Fruit fly (Drosophila melanogaster): ENCODE measurements around the gene Ugt307A1.

Gene Ugt307A1

DNA sequence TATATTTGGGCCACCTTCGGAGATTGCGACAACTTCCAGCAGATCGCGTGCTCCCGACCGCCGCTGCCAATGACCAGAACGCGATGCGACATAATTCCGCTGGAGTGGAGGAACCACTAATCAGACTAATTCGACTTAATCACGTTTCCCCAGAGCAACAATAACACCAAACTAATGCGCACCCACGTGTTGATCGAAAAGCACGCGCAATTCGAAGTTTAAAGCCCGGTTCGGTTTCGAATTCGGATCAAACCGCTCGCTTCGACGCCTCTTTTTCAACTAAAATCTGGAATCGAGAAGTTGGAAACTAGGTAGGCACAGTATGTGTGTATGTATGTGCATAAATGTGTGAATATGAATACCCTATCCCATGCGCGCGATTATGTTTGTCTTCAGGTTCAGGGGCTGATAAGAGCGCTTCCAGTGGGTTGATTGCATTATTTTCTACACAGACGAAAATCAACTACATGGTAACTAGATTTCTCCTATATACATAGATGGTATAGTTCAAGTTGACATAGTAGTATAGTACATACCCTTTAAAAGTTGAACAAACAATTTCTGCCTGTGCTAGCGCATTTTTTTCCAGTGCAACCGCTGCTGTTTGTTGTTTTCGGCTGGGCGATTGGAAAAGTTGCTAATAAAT lies 44.0 kb upstream of the Ugt307A1 start, which contains the start of gene Gart (continued):
- TF ChIP-seq crc (GFP tag; optimal IDR thresholded peaks at IDR 0.05) = peak; percentile 46
- no peak for TF ChIP-seq CG18764 (GFP tag; optimal IDR thresholded peaks at IDR 0.05)
- TF ChIP-seq CG6791 (GFP tag; IDR thresholded peaks at IDR 0.05; ENCODE audit: partially characterized antibody) = no peak
- TF ChIP-seq CG13894 (tag; optimal IDR thresholded peaks at IDR 0.05) = no peak
- peak; percentile 62 for TF ChIP-seq tin (GFP tag; optimal IDR thresholded peaks at IDR 0.05)
- no peak for TF ChIP-seq fru (optimal IDR thresholded peaks at IDR 0.05)
- no peak for TF ChIP-seq CG4730 (GFP tag; IDR thresholded peaks at IDR 0.05)
- TF ChIP-seq Hey (tag; optimal IDR thresholded peaks at IDR 0.05) = no peak
- no peak for TF ChIP-seq fd102C (GFP tag; optimal IDR thresholded peaks at IDR 0.05)
- TF ChIP-seq hbn (GFP tag; IDR thresholded peaks at IDR 0.05; ENCODE audit: partially characterized antibody) = no peak
- peak; percentile 61; the same call in 1 of the 3 replicates for TF ChIP-seq Optix (GFP tag; IDR thresholded peaks at IDR 0.05)
- peak; percentile 74 for TF ChIP-seq Ptx1 (GFP tag; IDR thresholded peaks at IDR 0.05)
- peak; percentile 27 for TF ChIP-seq Max (GFP tag; optimal IDR thresholded peaks at IDR 0.05)
- TF ChIP-seq CG10366 (GFP tag; IDR thresholded peaks at IDR 0.05) = peak; percentile 62; the same call in 1 of the 2 replicates
- no peak for TF ChIP-seq CG4360 (GFP tag; IDR thresholded peaks at IDR 0.05)
- peak; percentile 18 for TF ChIP-seq ftz-f1 (GFP tag; optimal IDR thresholded peaks at IDR 0.05)
- TF ChIP-seq CG10959 (GFP tag; IDR thresholded peaks at IDR 0.05) = no peak; the same call in 1 of the 2 replicates
- no peak for TF ChIP-seq Dip2 (GFP tag; IDR thresholded peaks at IDR 0.05)
- no peak for TF ChIP-seq cas (GFP tag; IDR thresholded peaks at IDR 0.05)
- TF ChIP-seq psq (GFP tag; optimal IDR thresholded peaks at IDR 0.05) = no peak
- peak; percentile 24 for TF ChIP-seq dmrt11E (tag; optimal IDR thresholded peaks at IDR 0.05)
- peak; percentile 59 for TF ChIP-seq CrebB (tag; optimal IDR thresholded peaks at IDR 0.05)
- TF ChIP-seq CG1603 (tag; optimal IDR thresholded peaks at IDR 0.05) = peak; percentile 80
- no peak for TF ChIP-seq Jarid2 (GFP tag; optimal IDR thresholded peaks at IDR 0.05)
- TF ChIP-seq sug (tag; optimal IDR thresholded peaks at IDR 0.05) = peak; percentile 89
- peak; percentile 71; the same call in 1 of the 2 replicates for TF ChIP-seq vvl (GFP tag; IDR thresholded peaks at IDR 0.05)
- no peak for TF ChIP-seq CG6854 (GFP tag; optimal IDR thresholded peaks at IDR 0.05)
- TF ChIP-seq stwl (tag; optimal IDR thresholded peaks at IDR 0.05) = no peak
- peak; percentile 39 for TF ChIP-seq HHEX (GFP tag; optimal IDR thresholded peaks at IDR 0.05)
- peak; percentile 57 for TF ChIP-seq MBD-R2 (GFP tag; IDR thresholded peaks at IDR 0.05)
- peak; percentile 18 for TF ChIP-seq gro (GFP tag; optimal IDR thresholded peaks at IDR 0.05)
- peak; percentile 20 for TF ChIP-seq CG15479 (GFP tag; optimal IDR thresholded peaks at IDR 0.05)
- TF ChIP-seq bowl (GFP tag; IDR thresholded peaks at IDR 0.05) = no peak
- peak; percentile 68 for TF ChIP-seq her (GFP tag; optimal IDR thresholded peaks at IDR 0.05)
- TF ChIP-seq Myb (GFP tag; optimal IDR thresholded peaks at IDR 0.05) = peak; percentile 53
- TF ChIP-seq fu2 (GFP tag; optimal IDR thresholded peaks at IDR 0.05) = peak; percentile 61
- TF ChIP-seq Rfx (GFP tag; IDR thresholded peaks at IDR 0.05) = peak; percentile 84
- no peak for TF ChIP-seq en (GFP tag; optimal IDR thresholded peaks at IDR 0.05)
- peak; percentile 19 for TF ChIP-seq CG6765 (GFP tag; optimal IDR thresholded peaks at IDR 0.05)
- no peak for TF ChIP-seq sima (GFP tag; optimal IDR thresholded peaks at IDR 0.05)
- TF ChIP-seq CG30020 (tag; optimal IDR thresholded peaks at IDR 0.05) = no peak
- TF ChIP-seq CG7963 (GFP tag; IDR thresholded peaks at IDR 0.05; ENCODE audit: partially characterized antibody) = no peak
- TF ChIP-seq CG17802 (tag; optimal IDR thresholded peaks at IDR 0.05) = no peak
- no peak for TF ChIP-seq Gsc (GFP tag; IDR thresholded peaks at IDR 0.05)
- peak; percentile 32 for TF ChIP-seq exex (tag; optimal IDR thresholded peaks at IDR 0.05)
- TF ChIP-seq twi (tag; optimal IDR thresholded peaks at IDR 0.05) = peak; percentile 30
- TF ChIP-seq Ravus (GFP tag; IDR thresholded peaks at IDR 0.05) = no peak; the same call in 1 of the 2 replicates
- TF ChIP-seq TFAM (GFP tag; optimal IDR thresholded peaks at IDR 0.05) = no peak
- TF ChIP-seq Opbp (GFP tag; IDR thresholded peaks at IDR 0.05; ENCODE audit: partially characterized antibody) = no peak
- TF ChIP-seq Atf6 (GFP tag; IDR thresholded peaks at IDR 0.05) = peak; percentile 50; the same call in 1 of the 2 replicates
- peak; percentile 15 for TF ChIP-seq Abd-B (GFP tag; optimal IDR thresholded peaks at IDR 0.05)
